Worm (Caenorhabditis elegans) whole organism, late embryonic: ENCODE measurements around the gene dnj-2.

Experiments used
- C38D4.7 ChIP-seq: fragments of 200-800 bp; sonication (Bioruptor generic); optimal IDR thresholded peaks from 2 replicates; lab custom pipeline; 2018; ENCODE audit warnings: mild to moderate bottlenecking, missing genetic modification characterization, moderate library complexity, missing compliant biosample characterization
- F13H6.1 ChIP-seq: sonication (generic microtip); optimal IDR thresholded peaks from 2 replicates; lab custom pipeline; 2016; ENCODE audit warnings: missing genetic modification characterization, missing compliant biosample characterization
- K02D7.2 ChIP-seq: sonication (generic microtip); optimal IDR thresholded peaks from 2 replicates; lab custom pipeline; 2017; ENCODE audit warnings: mild to moderate bottlenecking, missing genetic modification characterization, missing compliant biosample characterization
- T23F11.4 ChIP-seq: fragments of 200-800 bp; sonication (Bioruptor generic); optimal IDR thresholded peaks from 2 replicates; lab custom pipeline; 2018; ENCODE audit warnings: mild to moderate bottlenecking, missing genetic modification characterization, missing compliant biosample characterization
- ama-1 ChIP-seq: fragments of 150-350 bp; optimal IDR thresholded peaks from 2 replicates; lab custom pipeline; 2014
- ceh-14 ChIP-seq: sonication (generic microtip); optimal IDR thresholded peaks from 2 replicates; lab custom pipeline; 2016; ENCODE audit warnings: missing genotype, missing genetic modification characterization, missing compliant biosample characterization
- ceh-18 ChIP-seq: sonication (generic microtip); optimal IDR thresholded peaks from 2 replicates; lab custom pipeline; 2016; ENCODE audit warnings: missing genetic modification characterization, missing compliant biosample characterization
- ceh-19 ChIP-seq: fragments of 200-800 bp; sonication (Bioruptor generic); optimal IDR thresholded peaks from 2 replicates; lab custom pipeline; 2018; ENCODE audit warnings: mild to moderate bottlenecking, missing genetic modification characterization, missing compliant biosample characterization
- ceh-2 ChIP-seq: sonication (generic microtip); optimal IDR thresholded peaks from 2 replicates; lab custom pipeline; 2016; ENCODE audit warnings: missing genotype, missing genetic modification characterization, missing compliant biosample characterization
- ceh-22 ChIP-seq: sonication (generic microtip); optimal IDR thresholded peaks from 2 replicates; lab custom pipeline; 2017; ENCODE audit warnings: missing biosample characterization, missing genetic modification characterization
- ceh-24 ChIP-seq: sonication (generic microtip); optimal IDR thresholded peaks from 2 replicates; lab custom pipeline; 2016; ENCODE audit warnings: mild to moderate bottlenecking, missing genetic modification characterization, missing compliant biosample characterization
- ceh-31 ChIP-seq: sonication (generic microtip); optimal IDR thresholded peaks from 2 replicates; lab custom pipeline; 2016; ENCODE audit warnings: missing genetic modification characterization, missing compliant biosample characterization
- dve-1 ChIP-seq: sonication (generic microtip); optimal IDR thresholded peaks from 2 replicates; lab custom pipeline; 2017; ENCODE audit warnings: antibody characterized with exemption, mild to moderate bottlenecking, missing genetic modification characterization, missing compliant biosample characterization
- elt-2 ChIP-seq: sonication (generic microtip); optimal IDR thresholded peaks from 2 replicates; lab custom pipeline; 2016; ENCODE audit warnings: missing genetic modification reagents, missing genetic modification characterization, missing compliant biosample characterization
- elt-4 ChIP-seq: sonication (generic microtip); optimal IDR thresholded peaks from 2 replicates; lab custom pipeline; 2016; ENCODE audit warnings: missing genetic modification characterization, missing compliant biosample characterization
- ets-4 ChIP-seq: sonication (generic microtip); optimal IDR thresholded peaks from 2 replicates; lab custom pipeline; 2016; ENCODE audit warnings: missing genetic modification characterization, missing compliant biosample characterization
- eyg-1 ChIP-seq: sonication (generic microtip); optimal IDR thresholded peaks from 2 replicates; lab custom pipeline; 2016; ENCODE audit warnings: missing genotype, missing genetic modification characterization, missing compliant biosample characterization
- fkh-10 ChIP-seq: fragments of 150-350 bp; optimal IDR thresholded peaks from 2 replicates; lab custom pipeline; 2014; ENCODE audit warnings: missing biosample characterization, missing genetic modification reagents, missing genetic modification characterization
- gmeb-2 ChIP-seq: sonication (generic microtip); optimal IDR thresholded peaks from 2 replicates; lab custom pipeline; 2016; ENCODE audit warnings: missing genetic modification characterization, inconsistent platforms, missing compliant biosample characterization
- lin-11 ChIP-seq: fragments of 200-800 bp; sonication (Bioruptor generic); optimal IDR thresholded peaks from 2 replicates; lab custom pipeline; 2018; ENCODE audit warnings: mild to moderate bottlenecking, missing genetic modification characterization, missing compliant biosample characterization
- mec-3 ChIP-seq: sonication (generic microtip); optimal IDR thresholded peaks from 2 replicates; lab custom pipeline; 2016; ENCODE audit warnings: borderline replicate concordance, missing genetic modification characterization, missing compliant biosample characterization
- nhr-232 ChIP-seq: sonication (generic microtip); optimal IDR thresholded peaks from 2 replicates; lab custom pipeline; 2016; ENCODE audit warnings: missing genetic modification characterization, missing compliant biosample characterization
- npax-4 ChIP-seq: sonication (generic microtip); optimal IDR thresholded peaks from 2 replicates; lab custom pipeline; 2016; ENCODE audit warnings: missing genetic modification characterization, missing compliant biosample characterization
- odd-2 ChIP-seq: sonication (generic microtip); optimal IDR thresholded peaks from 2 replicates; lab custom pipeline; 2017; ENCODE audit warnings: antibody characterized with exemption, mild to moderate bottlenecking, missing genetic modification characterization, missing compliant biosample characterization
- pag-3 ChIP-seq: sonication (generic microtip); optimal IDR thresholded peaks from 2 replicates; lab custom pipeline; 2016; ENCODE audit warnings: missing compliant biosample characterization, missing genetic modification characterization, borderline replicate concordance
- pax-1 ChIP-seq: fragments of 150-350 bp; optimal IDR thresholded peaks from 2 replicates; lab custom pipeline; 2014; ENCODE audit warnings: missing biosample characterization, missing genetic modification characterization
- pha-2 ChIP-seq: sonication (generic microtip); optimal IDR thresholded peaks from 2 replicates; lab custom pipeline; 2017; ENCODE audit warnings: mild to moderate bottlenecking, missing genetic modification characterization, missing compliant biosample characterization
- pqm-1 ChIP-seq: sonication (generic microtip); optimal IDR thresholded peaks from 2 replicates; lab custom pipeline; 2016; ENCODE audit warnings: missing genetic modification characterization, missing compliant biosample characterization
- ref-2 ChIP-seq: sonication (generic microtip); optimal IDR thresholded peaks from 2 replicates; lab custom pipeline; 2016; ENCODE audit warnings: missing genetic modification characterization, missing compliant biosample characterization
- rnt-1 ChIP-seq: sonication (generic microtip); optimal IDR thresholded peaks from 2 replicates; lab custom pipeline; 2016; ENCODE audit warnings: missing genetic modification characterization, missing compliant biosample characterization
- sdc-2 ChIP-seq: sonication (generic microtip); optimal IDR thresholded peaks from 2 replicates; lab custom pipeline; 2016; ENCODE audit warnings: missing genotype, missing genetic modification characterization, missing compliant biosample characterization
- sox-4 ChIP-seq: sonication (generic microtip); optimal IDR thresholded peaks from 2 replicates; lab custom pipeline; 2017; ENCODE audit warnings: mild to moderate bottlenecking, missing genetic modification characterization, inconsistent platforms, missing compliant biosample characterization
- syd-9 ChIP-seq: sonication (generic microtip); optimal IDR thresholded peaks from 2 replicates; lab custom pipeline; 2016; ENCODE audit warnings: mild to moderate bottlenecking, missing genetic modification characterization, moderate library complexity, missing compliant biosample characterization
- ttx-3 ChIP-seq: sonication (generic microtip); optimal IDR thresholded peaks from 2 replicates; lab custom pipeline; 2016; ENCODE audit warnings: missing genetic modification reagents, missing genetic modification characterization, missing compliant biosample characterization
- unc-3 ChIP-seq, 2 experiments: fragments of 200-800 bp in 1 of 2; sonication (Bioruptor generic) in 1 of 2; sonication (generic microtip) in 1 of 2; conservative IDR thresholded peaks in 1 of 2; optimal IDR thresholded peaks in 1 of 2; 2 replicates each; pipeline versions ENCODE4 v1.3.6 to Lab custom; 2016 to 2022; ENCODE audit warnings: missing compliant biosample characterization in 2 of 2, missing genetic modification characterization in 2 of 2, missing genetic modification reagents in 1 of 2
- unc-55 ChIP-seq: sonication (generic microtip); optimal IDR thresholded peaks from 2 replicates; lab custom pipeline; 2017; ENCODE audit warnings: missing biosample characterization, missing genetic modification reagents, missing genetic modification characterization
- zip-5 ChIP-seq: sonication (generic microtip); optimal IDR thresholded peaks from 2 replicates; lab custom pipeline; 2016; ENCODE audit warnings: missing genetic modification characterization, missing compliant biosample characterization

Gene dnj-2

DNA sequence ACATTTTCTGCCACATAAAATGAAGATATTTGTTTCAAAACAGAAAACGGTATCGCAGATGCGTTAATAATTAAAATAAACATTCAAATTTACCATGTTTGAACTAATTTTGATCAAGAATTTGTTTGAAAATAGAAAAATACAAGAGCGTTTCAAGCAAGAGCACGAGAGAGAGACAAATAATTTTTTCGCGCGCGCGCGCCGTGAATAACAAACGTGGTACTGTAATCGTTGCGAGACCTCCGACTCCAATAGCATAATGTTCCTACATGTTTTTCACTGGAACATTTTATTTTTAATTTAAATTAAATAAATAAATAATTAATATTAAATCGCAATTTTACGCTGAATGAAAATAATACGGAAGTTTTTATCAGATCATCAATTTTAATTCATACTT, 23.2 kb upstream of the dnj-2 start, which contains the start of gene F54E12.2:
Gene F54E12.2 (minus strand): TSS at position 164 of the 400 bp plus-strand sequence.
- TF ChIP-seq ama-1 (lab: Kevin White, UChicago) (no peak), zip-5 (tag; lab: Kevin White, UChicago) (no peak), elt-2 (tag; lab: Kevin White, UChicago) (no peak)

DNA sequence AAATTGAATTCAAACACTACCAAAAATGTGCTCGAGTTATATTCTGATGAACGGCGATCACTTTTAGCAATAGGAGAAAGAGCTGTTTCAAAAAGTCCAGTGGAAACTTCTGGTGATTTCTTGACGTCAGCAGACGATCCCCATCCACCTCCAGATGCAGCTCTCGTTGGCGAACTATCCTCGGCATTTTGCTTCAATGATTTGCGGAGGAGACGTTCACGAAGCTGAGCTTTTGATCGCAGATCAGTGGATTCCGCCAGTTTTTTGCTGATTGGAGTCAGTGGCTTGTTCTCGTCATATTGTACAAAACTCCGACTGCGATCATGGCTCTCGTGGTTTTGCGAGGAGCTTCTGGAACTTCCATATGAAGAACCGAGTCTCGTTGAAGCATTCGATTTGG, 22.4 kb upstream of the dnj-2 start:
- TF ChIP-seq lin-11 (tag; lab: Kevin White, UChicago), result no peak
- no peak for TF ChIP-seq eyg-1 (tag; lab: Kevin White, UChicago)
- TF ChIP-seq rnt-1, result no peak
- no peak for TF ChIP-seq K02D7.2 (tag; lab: Kevin White, UChicago)
- TF ChIP-seq odd-2, result no peak
- no peak for TF ChIP-seq sox-4
- no peak for TF ChIP-seq mec-3 (tag; lab: Kevin White, UChicago)
- TF ChIP-seq elt-4 (tag; lab: Kevin White, UChicago), result no peak
- TF ChIP-seq ceh-24 (tag; lab: Kevin White, UChicago), result no peak
- no peak for TF ChIP-seq ttx-3 (tag; lab: Kevin White, UChicago)
- TF ChIP-seq pax-1 (tag; lab: Kevin White, UChicago), result no peak
- no peak for TF ChIP-seq syd-9 (tag; lab: Kevin White, UChicago)
- no peak for TF ChIP-seq gmeb-2 (tag; lab: Kevin White, UChicago)
- TF ChIP-seq T23F11.4 (GFP tag; lab: Kevin White, UChicago), result no peak
- no peak for TF ChIP-seq dve-1 (tag; lab: Kevin White, UChicago)
- TF ChIP-seq pag-3 (tag; lab: Kevin White, UChicago), result no peak
- TF ChIP-seq npax-4 (tag; lab: Kevin White, UChicago), result no peak
- TF ChIP-seq ceh-19, result no peak
- TF ChIP-seq ceh-22 (tag; lab: Kevin White, UChicago), result no peak
- TF ChIP-seq unc-55 (GFP tag; lab: Kevin White, UChicago), result no peak

- TF ChIP-seq pax-1 (tag; lab: Kevin White, UChicago) (no peak), ceh-2 (tag; lab: Kevin White, UChicago) (no peak), sdc-2 (no peak), ceh-18 (tag; lab: Kevin White, UChicago) (no peak), nhr-232 (no peak), unc-3 (GFP tag; conservative IDR thresholded peaks at IDR 0.05; lab: Robert Waterston, UW) (no peak), unc-3 (tag; optimal IDR thresholded peaks at IDR 0.05; lab: Kevin White, UChicago) (no peak), pag-3 (tag; lab: Kevin White, UChicago) (no peak), mec-3 (tag; lab: Kevin White, UChicago) (no peak), ama-1 (lab: Kevin White, UChicago) (no peak), pqm-1 (tag; lab: Kevin White, UChicago) (no peak), zip-5 (tag; lab: Kevin White, UChicago) (no peak), F13H6.1 (tag; lab: Kevin White, UChicago) (no peak), fkh-10 (GFP tag; lab: Kevin White, UChicago) (no peak), pha-2 (tag; lab: Kevin White, UChicago) (no peak), K02D7.2 (tag; lab: Kevin White, UChicago) (no peak), ceh-14 (tag; lab: Kevin White, UChicago) (no peak), ets-4 (tag; lab: Kevin White, UChicago) (no peak), dve-1 (tag; lab: Kevin White, UChicago) (no peak), C38D4.7 (GFP tag; lab: Kevin White, UChicago) (no peak), ceh-31 (tag; lab: Kevin White, UChicago) (no peak)
These were observed 19.0 kb upstream of the dnj-2 start, which contains the start of gene sart-3 for ce11 chrIV:11332751-11333150. Gene sart-3, minus strand, starts transcription at chrIV:11332969.

DNA sequence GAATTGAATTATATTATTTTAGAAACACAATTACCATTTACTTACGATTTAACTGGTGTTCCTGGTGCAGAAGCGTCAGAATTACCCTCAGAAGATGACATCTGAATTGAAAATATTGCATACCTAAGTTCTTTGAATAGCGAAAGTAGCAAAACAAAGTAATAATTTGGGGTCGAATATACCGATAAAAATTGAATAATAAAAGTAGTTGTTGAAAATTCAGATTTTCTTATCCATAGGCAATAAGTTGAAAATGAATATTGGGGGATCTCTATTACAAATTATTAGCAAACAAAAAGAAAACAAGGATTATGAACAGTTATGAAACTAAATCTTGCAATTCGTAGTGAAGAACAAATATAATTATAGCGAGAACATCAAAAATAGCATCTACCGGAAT, 15.5 kb upstream of the dnj-2 start, which contains the start of gene leo-1:
Gene leo-1 (minus strand): TSS at position 101 of the 400 bp plus-strand sequence.
- no peak for TF ChIP-seq ref-2 (tag; lab: Kevin White, UChicago)
